Fruit fly (Drosophila melanogaster) Kc167 (cell line): ENCODE data around the gene CG9471.

ENCODE experiments used
- Myc ChIP-seq: fragments of >200 bp; optimal IDR thresholded peaks from 2 replicates; lab custom pipeline; 2017; ENCODE audit warnings: missing external identifiers
- h ChIP-seq: fragments of >200 bp; optimal IDR thresholded peaks from 3 replicates; lab custom pipeline; 2018; ENCODE audit warnings: missing external identifiers
- insv ChIP-seq: fragments of >200 bp; optimal IDR thresholded peaks from 3 replicates; lab custom pipeline; 2018; ENCODE audit warnings: missing external identifiers

DNA sequence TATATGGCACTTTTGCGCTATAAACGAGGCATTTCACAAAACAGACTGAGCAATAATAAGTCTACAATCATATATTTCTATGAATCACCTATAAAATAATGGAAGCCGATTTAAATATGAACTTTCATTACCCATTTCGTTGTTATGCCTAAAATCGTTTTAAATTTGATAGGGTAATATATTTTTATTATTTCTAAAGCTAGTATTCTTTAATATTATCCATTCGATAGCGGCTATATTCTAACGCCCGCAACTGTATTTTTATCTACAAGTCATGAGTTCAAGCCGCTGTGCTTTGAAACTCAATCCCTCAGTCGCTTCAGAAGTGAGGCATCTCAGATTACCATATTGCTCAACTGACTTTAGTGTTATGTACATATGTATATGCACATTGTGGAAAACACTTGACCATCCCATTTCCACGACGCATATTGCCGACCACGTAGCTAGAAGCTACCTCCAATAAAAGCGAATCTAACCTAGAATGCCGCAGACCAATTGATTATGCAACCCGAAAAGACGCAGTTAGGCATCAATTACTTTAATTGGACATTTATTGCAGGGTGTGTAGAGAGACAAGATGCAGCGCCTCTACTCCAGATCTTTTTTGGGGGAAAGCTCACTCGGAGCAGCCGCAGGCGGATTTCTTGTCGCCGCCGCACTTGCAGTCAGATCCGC lies 12.0 kb upstream of the CG9471 start:
- TF ChIP-seq Myc, result no peak
- no peak for TF ChIP-seq insv (lab: Kevin White, UChicago)
- no peak for TF ChIP-seq h (lab: Kevin White, UChicago)
